Worm (Caenorhabditis elegans): ENCODE results near the gene lron-3.
A peak's percentile ranks its signal among the peaks of the same experiment; 100 is the strongest.

The lron-3 gene

DNA sequence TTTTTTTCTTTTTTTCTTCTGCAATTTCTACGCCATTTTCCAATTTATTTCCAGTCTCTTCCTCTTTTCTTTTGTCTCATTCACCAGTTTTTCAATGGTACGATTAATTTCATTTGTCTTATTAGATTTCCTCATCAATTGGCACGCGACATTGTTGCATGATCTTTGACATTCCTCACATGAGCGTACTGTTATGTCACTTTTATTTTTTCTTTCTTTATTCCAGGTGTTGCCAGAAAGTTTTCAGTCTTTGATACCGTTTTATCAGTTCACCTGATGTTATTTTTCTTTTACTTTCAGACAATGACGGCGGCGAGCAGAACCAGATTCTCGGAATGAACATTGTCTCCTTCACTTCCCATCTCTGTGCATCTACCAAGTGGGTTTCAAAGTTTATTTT, 20.4 kb downstream of the lron-3 start, which contains the start of the genes olrn-1 and C02C6.14:
Gene olrn-1 (plus strand): TSS at position 301 of the 400 bp plus-strand sequence.
Gene C02C6.14 (plus strand): TSS at position 304 of the 400 bp plus-strand sequence.
- TF ChIP-seq bed-2 (GFP tag; IDR thresholded peaks at IDR 0.05) (no peak), nhr-90 (tag; optimal IDR thresholded peaks at IDR 0.05) (no peak), K12H6.12 (tag; optimal IDR thresholded peaks at IDR 0.05) (no peak), lin-54 (GFP tag; optimal IDR thresholded peaks at IDR 0.05) (no peak), pbrm-1 (GFP tag; IDR thresholded peaks at IDR 0.05) (no peak), madf-6 (GFP tag; IDR thresholded peaks at IDR 0.05) (no peak), B0336.3 (GFP tag; IDR thresholded peaks at IDR 0.05) (no peak), ets-4 (GFP tag; optimal IDR thresholded peaks at IDR 0.05) (no peak), F33H1.4 (GFP tag; IDR thresholded peaks at IDR 0.05) (no peak), hlh-12 (tag; optimal IDR thresholded peaks at IDR 0.05) (no peak), Y79H2A.3 (GFP tag; conservative IDR thresholded peaks at IDR 0.05) (no peak), madf-10 (tag; optimal IDR thresholded peaks at IDR 0.05) (no peak), madf-3 (GFP tag; IDR thresholded peaks at IDR 0.05) (no peak), attf-3 (GFP tag; conservative IDR thresholded peaks at IDR 0.05) (no peak)

DNA sequence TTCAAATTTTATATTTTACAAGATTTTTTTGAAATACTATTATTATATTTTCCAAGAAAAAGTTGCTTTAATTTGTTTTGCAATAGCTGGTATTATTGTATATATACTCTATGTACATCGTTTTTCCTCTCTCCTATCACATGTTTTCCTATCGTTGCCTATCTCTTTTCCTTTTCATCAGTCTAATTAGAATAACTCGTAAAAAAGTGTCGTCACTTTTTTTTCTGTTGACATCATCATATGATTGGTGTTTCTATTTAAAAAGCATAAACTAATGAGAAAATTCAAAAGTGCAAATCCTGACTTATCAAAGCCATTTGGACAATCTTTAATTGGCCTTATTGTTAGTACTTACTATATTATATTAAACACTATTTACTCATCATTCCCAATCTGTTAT, 21.7 kb downstream of the lron-3 start:
- TF ChIP-seq nhr-80 (tag; optimal IDR thresholded peaks at IDR 0.05) (no peak), dox-1 (GFP tag; IDR thresholded peaks at IDR 0.05) (no peak), F52B5.7 (tag; optimal IDR thresholded peaks at IDR 0.05) (no peak), somi-1 (GFP tag; optimal IDR thresholded peaks at IDR 0.05) (no peak), unc-62 (GFP tag; optimal IDR thresholded peaks at IDR 0.05) (no peak)

DNA sequence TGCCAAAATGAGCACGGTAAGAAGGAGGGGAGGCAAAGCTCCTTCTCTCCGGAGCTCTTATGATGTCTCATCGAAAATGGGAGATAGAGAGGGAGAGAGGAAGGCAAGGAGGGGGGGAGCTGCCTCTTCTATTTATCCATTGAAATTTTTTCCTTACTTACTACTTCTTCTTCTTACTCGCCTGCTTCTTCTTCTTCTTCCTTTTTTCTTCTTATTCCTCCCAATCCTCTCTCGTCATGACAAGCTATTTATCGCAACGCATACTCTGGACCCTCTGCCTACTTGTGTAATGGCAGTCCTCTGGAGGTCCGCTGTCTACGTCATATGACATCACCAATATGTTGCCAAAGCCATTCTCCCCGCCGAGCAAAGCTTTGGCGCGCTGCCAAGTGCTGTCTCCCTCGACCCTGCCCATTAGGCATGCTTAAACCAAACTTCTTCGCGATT, 22.5 kb downstream of the lron-3 start:
- TF ChIP-seq lin-40 (tag; optimal IDR thresholded peaks at IDR 0.05) (peak; percentile 64), chd-7 (tag; optimal IDR thresholded peaks at IDR 0.05) (peak; percentile 29), K12H6.12 (tag; optimal IDR thresholded peaks at IDR 0.05) (peak; percentile 87), snpc-4 (GFP tag; optimal IDR thresholded peaks at IDR 0.05) (no peak), snpc-4 (tag; optimal IDR thresholded peaks at IDR 0.05) (peak in 1 of 4 experiments; percentile 23), bed-1 (GFP tag; IDR thresholded peaks at IDR 0.05) (no peak), athp-1 (tag; optimal IDR thresholded peaks at IDR 0.05) (peak; percentile 8), lin-35 (GFP tag; optimal IDR thresholded peaks at IDR 0.05) (peak in 1 of 3 experiments; percentile 36), zfh-2 (GFP tag; conservative IDR thresholded peaks at IDR 0.05) (peak; percentile 84), bed-2 (GFP tag; IDR thresholded peaks at IDR 0.05) (no peak), nfyb-1 (GFP tag; IDR thresholded peaks at IDR 0.05) (peak; percentile 58; the same call in 1 of the 2 replicates), D2030.7 (GFP tag; IDR thresholded peaks at IDR 0.05) (no peak), ceh-27 (GFP tag; optimal IDR thresholded peaks at IDR 0.05) (peak; percentile 71), egl-18 (GFP tag; IDR thresholded peaks at IDR 0.05) (no peak), rcor-1 (GFP tag; IDR thresholded peaks at IDR 0.05) (no peak), atf-7 (tag; optimal IDR thresholded peaks at IDR 0.05) (peak; percentile 96), hlh-26 (GFP tag; conservative IDR thresholded peaks at IDR 0.05) (no peak), B0336.3 (GFP tag; IDR thresholded peaks at IDR 0.05) (peak; percentile 25; the same call in 1 of the 2 replicates), ZK185.1 (tag; optimal IDR thresholded peaks at IDR 0.05; ENCODE audit: poor library complexity, severe bottlenecking) (peak; percentile 5), mcd-1 (GFP tag; IDR thresholded peaks at IDR 0.05) (peak; percentile 42), cebp-1 (GFP tag; IDR thresholded peaks at IDR 0.05) (no peak), cebp-1 (tag; optimal IDR thresholded peaks at IDR 0.05) (peak; percentile 48), dox-1 (GFP tag; IDR thresholded peaks at IDR 0.05) (0 out of 2 replicates have a peak, but pooled peaks have one; percentile 9), gei-17 (GFP tag; optimal IDR thresholded peaks at IDR 0.05) (peak; percentile 36), lin-26 (GFP tag; IDR thresholded peaks at IDR 0.05) (no peak), pbrm-1 (GFP tag; IDR thresholded peaks at IDR 0.05) (0 out of 2 replicates have a peak, but pooled peaks have one; percentile 46), hmg-1.2 (GFP tag; IDR thresholded peaks at IDR 0.05) (peak; percentile 34), K11D2.4 (GFP tag; IDR thresholded peaks at IDR 0.05) (peak; percentile 75), ceh-58 (GFP tag; IDR thresholded peaks at IDR 0.05) (no peak), pha-4 (tag; optimal IDR thresholded peaks at IDR 0.05) (no peak), die-1 (tag; optimal IDR thresholded peaks at IDR 0.05) (no peak), nhr-179 (tag; optimal IDR thresholded peaks at IDR 0.05) (no peak), somi-1 (GFP tag; optimal IDR thresholded peaks at IDR 0.05) (peak; percentile 48)

All from whole organism, young adult.